Fruit fly (Drosophila melanogaster): Measurements from ENCODE around the gene CG7083.

Gene CG7083

dm6 chr3L:8383968-8384367 lies 43.4 kb downstream of the CG7083 start:
- no peak for TF ChIP-seq pad (GFP tag; optimal IDR thresholded peaks at IDR 0.05)
- TF ChIP-seq CG5204 (GFP tag; optimal IDR thresholded peaks at IDR 0.05): no peak
- TF ChIP-seq Crg-1 (GFP tag; optimal IDR thresholded peaks at IDR 0.05): no peak
- no peak for TF ChIP-seq CG11617 (GFP tag; optimal IDR thresholded peaks at IDR 0.05)
- TF ChIP-seq bab1 (GFP tag; optimal IDR thresholded peaks at IDR 0.05): no peak
- no peak for TF ChIP-seq CG14711 (tag; optimal IDR thresholded peaks at IDR 0.05)
- no peak for TF ChIP-seq toe (GFP tag; optimal IDR thresholded peaks at IDR 0.05)
- TF ChIP-seq CG7045 (GFP tag; optimal IDR thresholded peaks at IDR 0.05): no peak
- TF ChIP-seq Clk (GFP tag; optimal IDR thresholded peaks at IDR 0.05): no peak
- no peak for TF ChIP-seq cic (GFP tag; optimal IDR thresholded peaks at IDR 0.05)
- TF ChIP-seq Hr96 (GFP tag; optimal IDR thresholded peaks at IDR 0.05): no peak
- no peak for TF ChIP-seq CG12768 (GFP tag; optimal IDR thresholded peaks at IDR 0.05)
- no peak for TF ChIP-seq CG1620 (GFP tag; optimal IDR thresholded peaks at IDR 0.05)
- no peak for TF ChIP-seq CG33017 (tag; optimal IDR thresholded peaks at IDR 0.05)
- TF ChIP-seq ovo (GFP tag; optimal IDR thresholded peaks at IDR 0.05): no peak

dm6 chr3L:8385055-8385454 lies 44.5 kb downstream of the CG7083 start:
- no peak for TF ChIP-seq cic (GFP tag; optimal IDR thresholded peaks at IDR 0.05)
- no peak for TF ChIP-seq CG5204 (GFP tag; optimal IDR thresholded peaks at IDR 0.05)
- no peak for TF ChIP-seq tj (GFP tag; optimal IDR thresholded peaks at IDR 0.05)
- no peak for TF ChIP-seq cnc (optimal IDR thresholded peaks at IDR 0.05)
- TF ChIP-seq CG7045 (GFP tag; optimal IDR thresholded peaks at IDR 0.05): no peak
- TF ChIP-seq CG7101 (tag; optimal IDR thresholded peaks at IDR 0.05): no peak
- no peak for TF ChIP-seq Crg-1 (GFP tag; optimal IDR thresholded peaks at IDR 0.05)
- TF ChIP-seq CG12768 (GFP tag; optimal IDR thresholded peaks at IDR 0.05): no peak
- no peak for TF ChIP-seq CG33017 (tag; optimal IDR thresholded peaks at IDR 0.05)
- TF ChIP-seq CG11617 (GFP tag; optimal IDR thresholded peaks at IDR 0.05): no peak
- no peak for TF ChIP-seq ovo (GFP tag; optimal IDR thresholded peaks at IDR 0.05)
- TF ChIP-seq toe (GFP tag; optimal IDR thresholded peaks at IDR 0.05): no peak
- TF ChIP-seq bab1 (GFP tag; optimal IDR thresholded peaks at IDR 0.05): no peak
- no peak for TF ChIP-seq Mnt (GFP tag; optimal IDR thresholded peaks at IDR 0.05)

dm6 chr3L:8391240-8391639 lies 50.7 kb downstream of the CG7083 start, which contains the start of gene Jon66Ci:
Jon66Ci (plus strand) TSS chr3L:8391540.
- no peak for TF ChIP-seq CG1620 (GFP tag; optimal IDR thresholded peaks at IDR 0.05)

All from whole organism, adult.